Worm (Caenorhabditis elegans) whole organism, L1 larva: ENCODE data around the gene aly-1.

ENCODE experiments used
- hpl-2 ChIP-seq: fragments of 150-350 bp; optimal IDR thresholded peaks from 2 replicates; lab custom pipeline; 2014; ENCODE audit warnings: missing biosample characterization, missing genetic modification reagents, missing genetic modification characterization
- snpc-4 ChIP-seq: fragments of 150-350 bp; optimal IDR thresholded peaks from 2 replicates; lab custom pipeline; 2014; ENCODE audit warnings: missing biosample characterization, missing genetic modification characterization
- sox-4 ChIP-seq: sonication (generic microtip); optimal IDR thresholded peaks from 2 replicates; lab custom pipeline; 2016; ENCODE audit warnings: missing genetic modification characterization, missing compliant biosample characterization

DNA sequence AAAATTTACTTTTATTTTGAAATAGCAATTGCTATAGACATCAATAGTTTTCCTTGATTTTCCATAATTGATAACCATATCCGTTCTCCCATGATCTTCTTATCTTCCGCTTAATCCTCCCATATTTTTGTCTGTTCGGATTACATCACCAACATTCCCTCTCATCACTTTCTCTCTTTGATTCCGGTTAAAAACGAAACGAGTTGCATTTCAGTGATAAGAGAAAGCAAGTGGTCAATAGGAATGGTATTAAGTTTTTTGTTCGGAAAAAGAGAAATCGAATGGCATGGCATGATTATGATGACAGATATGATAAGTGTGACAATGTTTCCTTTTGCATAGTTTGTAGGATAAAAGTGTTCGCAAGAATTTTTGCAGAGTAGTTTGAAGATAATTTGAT, 3.3 kb downstream of the aly-1 start:
- TF ChIP-seq sox-4 (tag; lab: Kevin White, UChicago) = no peak
- TF ChIP-seq hpl-2 = no peak
- no peak for TF ChIP-seq snpc-4 (tag; lab: Kevin White, UChicago)
